Worm (Caenorhabditis elegans) whole organism, L3 larva: Measurements from ENCODE around the gene vha-5.

Experiments
- R02D3.7 ChIP-seq: fragments of 150-350 bp; optimal IDR thresholded peaks from 2 replicates; lab custom pipeline; 2014; ENCODE audit warnings: missing biosample characterization, missing genetic modification characterization
- ceh-16 ChIP-seq: sonication (generic microtip); optimal IDR thresholded peaks from 2 replicates; lab custom pipeline; 2017; ENCODE audit warnings: missing biosample characterization, missing genetic modification characterization
- ceh-28 ChIP-seq: fragments of 150-350 bp; optimal IDR thresholded peaks from 2 replicates; lab custom pipeline; 2014; ENCODE audit warnings: missing biosample characterization, missing genetic modification reagents, missing genetic modification characterization
- ceh-82 ChIP-seq: fragments of 150-350 bp; optimal IDR thresholded peaks from 2 replicates; lab custom pipeline; 2014; ENCODE audit warnings: missing biosample characterization, missing genetic modification characterization
- ceh-9 ChIP-seq: sonication (generic microtip); optimal IDR thresholded peaks from 2 replicates; lab custom pipeline; 2018; ENCODE audit warnings: missing biosample characterization, missing genetic modification characterization
- daf-12 ChIP-seq: fragments of 150-350 bp; optimal IDR thresholded peaks from 2 replicates; lab custom pipeline; 2014; ENCODE audit warnings: missing biosample characterization, missing genetic modification reagents, missing genetic modification characterization
- egl-5 ChIP-seq: fragments of 150-350 bp; optimal IDR thresholded peaks from 2 replicates; lab custom pipeline; 2017; ENCODE audit warnings: missing biosample characterization, missing genetic modification reagents, missing genetic modification characterization, inconsistent platforms
- elt-1 ChIP-seq: fragments of 150-350 bp; optimal IDR thresholded peaks from 2 replicates; lab custom pipeline; 2014; ENCODE audit warnings: missing biosample characterization, missing genetic modification characterization
- elt-2 ChIP-seq: sonication (generic microtip); optimal IDR thresholded peaks from 2 replicates; lab custom pipeline; 2016; ENCODE audit warnings: missing genetic modification reagents, mild to moderate bottlenecking, missing genetic modification characterization, missing compliant biosample characterization
- fkh-10 ChIP-seq: sonication (generic microtip); optimal IDR thresholded peaks from 2 replicates; lab custom pipeline; 2017; ENCODE audit warnings: missing biosample characterization, missing genetic modification reagents, missing genetic modification characterization
- hmg-11 ChIP-seq: sonication (generic microtip); optimal IDR thresholded peaks from 2 replicates; lab custom pipeline; 2016; ENCODE audit warnings: missing genetic modification characterization, missing compliant biosample characterization
- jun-1 ChIP-seq: fragments of 150-350 bp; optimal IDR thresholded peaks from 2 replicates; lab custom pipeline; 2014; ENCODE audit warnings: missing biosample characterization, missing genetic modification reagents, missing genetic modification characterization
- lin-15B ChIP-seq: fragments of 150-350 bp; optimal IDR thresholded peaks from 2 replicates; lab custom pipeline; 2014; ENCODE audit warnings: missing biosample characterization, missing genetic modification characterization
- lin-39 ChIP-seq: fragments of 150-350 bp; optimal IDR thresholded peaks from 2 replicates; lab custom pipeline; 2018; ENCODE audit warnings: missing biosample characterization, missing genetic modification reagents, missing genetic modification characterization
- lsy-12 ChIP-seq: sonication (generic microtip); optimal IDR thresholded peaks from 2 replicates; lab custom pipeline; 2016; ENCODE audit warnings: mild to moderate bottlenecking, missing genetic modification characterization, missing compliant biosample characterization
- mml-1 ChIP-seq: fragments of 150-350 bp; sonication (generic microtip); optimal IDR thresholded peaks from 3 replicates; lab custom pipeline; 2014; ENCODE audit warnings: missing biosample characterization, missing genetic modification characterization
- nhr-11 ChIP-seq: fragments of 150-350 bp; optimal IDR thresholded peaks from 2 replicates; lab custom pipeline; 2014; ENCODE audit warnings: missing biosample characterization, missing genetic modification characterization
- nhr-12 ChIP-seq: fragments of 150-350 bp; optimal IDR thresholded peaks from 2 replicates; lab custom pipeline; 2014; ENCODE audit warnings: missing biosample characterization, missing genetic modification characterization
- nhr-23 ChIP-seq: fragments of 150-350 bp; optimal IDR thresholded peaks from 2 replicates; lab custom pipeline; 2014; ENCODE audit warnings: missing biosample characterization, missing genetic modification reagents, missing genetic modification characterization
- nhr-25 ChIP-seq: sonication (generic microtip); optimal IDR thresholded peaks from 2 replicates; lab custom pipeline; 2017; ENCODE audit warnings: missing biosample characterization, missing genetic modification characterization
- nhr-43 ChIP-seq: sonication (generic microtip); optimal IDR thresholded peaks from 2 replicates; lab custom pipeline; 2016; ENCODE audit warnings: mild to moderate bottlenecking, missing genetic modification characterization, missing compliant biosample characterization; ENCODE audit not compliant: poor library complexity, severe bottlenecking
- nhr-67 ChIP-seq: fragments of 150-350 bp; optimal IDR thresholded peaks from 2 replicates; lab custom pipeline; 2014; ENCODE audit warnings: missing biosample characterization, missing genetic modification characterization
- nhr-76 ChIP-seq: fragments of 150-350 bp; sonication (generic microtip); optimal IDR thresholded peaks from 5 replicates; lab custom pipeline; 2014; ENCODE audit warnings: missing biosample characterization, missing genetic modification characterization
- pha-4 ChIP-seq: fragments of 150-350 bp; optimal IDR thresholded peaks from 2 replicates; lab custom pipeline; 2014; ENCODE audit warnings: missing biosample characterization, missing genetic modification reagents, missing genetic modification characterization
- skn-1 ChIP-seq: fragments of 150-350 bp; optimal IDR thresholded peaks from 2 replicates; lab custom pipeline; 2014; ENCODE audit warnings: missing biosample characterization, missing genetic modification characterization
- tbx-2 ChIP-seq: sonication (generic microtip); optimal IDR thresholded peaks from 2 replicates; lab custom pipeline; 2016; ENCODE audit warnings: mild to moderate bottlenecking, missing genetic modification characterization, missing compliant biosample characterization
- zag-1 ChIP-seq: fragments of 150-350 bp; optimal IDR thresholded peaks from 2 replicates; lab custom pipeline; 2014; ENCODE audit warnings: missing biosample characterization, missing genetic modification characterization
- ztf-11 ChIP-seq: fragments of 150-350 bp; optimal IDR thresholded peaks from 2 replicates; lab custom pipeline; 2014; ENCODE audit warnings: missing biosample characterization, missing genetic modification characterization
- ztf-4 ChIP-seq: fragments of 150-350 bp; optimal IDR thresholded peaks from 2 replicates; lab custom pipeline; 2014; ENCODE audit warnings: missing biosample characterization, missing genetic modification characterization

vha-5 gene

DNA sequence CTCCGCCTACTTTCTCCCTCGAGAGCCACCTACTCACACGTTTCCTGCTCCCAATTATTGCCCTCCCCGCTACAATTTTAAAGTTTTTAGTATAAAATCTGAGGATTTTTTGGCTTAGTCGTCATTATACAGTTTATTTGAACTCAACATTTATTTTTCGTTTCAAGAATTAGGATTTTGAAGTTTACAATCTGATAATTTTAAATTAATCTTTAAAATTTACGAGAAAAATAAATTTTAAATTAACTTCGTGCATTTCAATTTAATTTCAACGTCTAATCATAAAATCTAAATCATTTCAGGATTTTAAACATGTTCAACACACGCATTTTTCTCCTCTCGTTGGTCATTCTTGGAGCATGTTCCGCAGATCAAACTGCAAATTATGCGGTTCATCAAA is 25.1 kb downstream of the vha-5 start, which contains the start of gene F35H10.2:
F35H10.2 (plus strand) TSS at position 301 of the 400 bp plus-strand sequence.
- TF ChIP-seq R02D3.7 (tag; lab: Kevin White, UChicago) (no peak), hmg-11 (tag; lab: Kevin White, UChicago) (no peak), elt-2 (tag; lab: Kevin White, UChicago) (no peak), nhr-12 (tag; lab: Kevin White, UChicago) (no peak), skn-1 (tag; lab: Kevin White, UChicago) (no peak), ceh-28 (tag; lab: Kevin White, UChicago) (no peak), lin-39 (no peak), egl-5 (tag; lab: Kevin White, UChicago) (no peak), nhr-67 (tag; lab: Kevin White, UChicago) (no peak), tbx-2 (tag; lab: Kevin White, UChicago) (no peak), nhr-43 (tag; lab: Kevin White, UChicago) (no peak)

DNA sequence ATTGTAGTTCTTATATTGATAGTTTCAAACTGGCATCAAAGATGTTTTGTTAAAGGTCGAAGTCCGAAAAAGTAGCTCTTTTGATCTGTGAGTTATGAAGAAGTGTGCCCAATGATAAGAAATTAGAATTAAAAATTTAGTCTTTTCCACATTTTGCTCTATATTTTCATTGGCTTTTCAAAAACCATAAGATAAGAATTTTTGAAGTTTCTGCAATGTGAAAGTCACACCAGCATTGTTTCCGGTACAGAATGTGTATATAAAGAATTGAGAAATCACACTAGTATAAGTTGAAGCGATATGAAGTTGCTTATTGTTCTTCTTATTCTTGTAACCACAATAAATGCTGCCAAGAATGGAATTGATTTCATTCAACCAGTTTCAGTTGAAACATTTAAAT is 28.8 kb downstream of the vha-5 start, which contains the start of gene lys-10:
lys-10 (plus strand) TSS at position 301 of the 400 bp plus-strand sequence.
- TF ChIP-seq mml-1 (tag; lab: Kevin White, UChicago) = no peak
- no peak for TF ChIP-seq ceh-16

DNA sequence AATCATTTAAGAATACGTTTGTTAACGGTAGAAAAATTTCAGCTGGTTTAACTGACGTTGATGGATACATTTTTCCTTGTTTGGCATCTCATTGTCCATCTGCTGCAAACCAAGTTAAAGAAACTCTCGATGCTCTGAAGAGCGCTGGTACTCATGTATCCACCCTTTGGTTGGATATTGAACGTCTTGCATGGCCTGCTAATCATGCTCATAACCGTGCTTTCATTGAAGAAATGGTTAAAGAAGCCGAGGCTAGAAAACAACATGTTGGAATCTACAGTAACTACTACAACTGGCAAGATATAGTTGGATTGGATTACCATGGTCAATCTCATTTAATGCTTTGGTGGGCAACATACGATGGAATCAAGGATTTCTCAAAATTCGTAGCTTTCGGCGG is 29.3 kb downstream of the vha-5 start:
- no peak for TF ChIP-seq fkh-10
- TF ChIP-seq zag-1 (tag; lab: Kevin White, UChicago) = no peak
- TF ChIP-seq elt-1 (tag; lab: Kevin White, UChicago) = no peak
- TF ChIP-seq nhr-76 (tag; lab: Kevin White, UChicago) = no peak

- TF ChIP-seq nhr-67 (tag; lab: Kevin White, UChicago) = no peak
- TF ChIP-seq lin-39 = no peak
- TF ChIP-seq egl-5 (tag; lab: Kevin White, UChicago) = no peak
- no peak for TF ChIP-seq elt-2 (tag; lab: Kevin White, UChicago)
- TF ChIP-seq nhr-43 (tag; lab: Kevin White, UChicago) = no peak
- no peak for TF ChIP-seq daf-12 (tag; lab: Kevin White, UChicago)
- no peak for TF ChIP-seq pha-4
- TF ChIP-seq ceh-9 (tag; lab: Kevin White, UChicago) = no peak
- no peak for TF ChIP-seq lsy-12 (tag; lab: Kevin White, UChicago)
- no peak for TF ChIP-seq mml-1 (tag; lab: Kevin White, UChicago)
- TF ChIP-seq ztf-4 (tag; lab: Kevin White, UChicago) = no peak
- no peak for TF ChIP-seq R02D3.7 (tag; lab: Kevin White, UChicago)
- TF ChIP-seq ceh-82 = no peak
- no peak for TF ChIP-seq nhr-11
- TF ChIP-seq ztf-11 (tag; lab: Kevin White, UChicago) = no peak
- TF ChIP-seq lin-15B = no peak
Measured at ce11 chrIV:8333554-8333953, 29.8 kb downstream of the vha-5 start.

- TF ChIP-seq lin-15B = no peak
Measured at ce11 chrIV:8333954-8333987, 30.0 kb downstream of the vha-5 start, which contains the start of gene his-31. TSS of gene his-31 (minus strand) at chrIV:8333983.

ce11 chrIV:8333988-8334863 is 30.5 kb downstream of the vha-5 start, which contains the start of gene his-32:
TSS of gene his-32 (plus strand) at chrIV:8334305.
- TF ChIP-seq nhr-67 (tag; lab: Kevin White, UChicago) (no peak), skn-1 (tag; lab: Kevin White, UChicago) (no peak), lsy-12 (tag; lab: Kevin White, UChicago) (peak; percentile 43), nhr-23 (peak; percentile 88), nhr-43 (tag; lab: Kevin White, UChicago) (peak; percentile 26), ztf-4 (tag; lab: Kevin White, UChicago) (no peak), elt-1 (tag; lab: Kevin White, UChicago) (peak; percentile 48), lin-15B (peak; percentile 15), pha-4 (peak; percentile 42), nhr-25 (peak; percentile 94)

DNA sequence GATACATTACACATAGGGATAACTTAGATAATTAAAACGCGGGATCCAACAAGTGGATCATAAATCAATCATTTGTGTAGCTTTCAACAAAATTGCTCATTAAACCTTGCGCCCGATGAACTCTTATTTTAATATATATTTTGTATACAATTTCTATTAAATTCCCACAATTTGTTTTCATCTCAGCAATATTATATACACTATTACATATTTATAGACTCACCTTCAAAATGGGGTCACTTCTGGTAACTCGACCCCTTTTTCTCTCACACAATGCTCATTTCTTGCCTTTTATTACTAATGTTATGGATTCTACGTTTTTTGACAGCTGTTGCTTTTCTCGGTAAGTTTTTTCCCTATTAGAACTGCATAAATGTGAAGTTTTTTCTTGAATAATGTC is 35.9 kb downstream of the vha-5 start, which contains the start of gene lgc-6:
lgc-6 (plus strand) TSS at position 301 of the 400 bp plus-strand sequence.
- TF ChIP-seq jun-1 (tag; lab: Kevin White, UChicago) = no peak
